Fruit fly (Drosophila melanogaster) whole organism, larva: ENCODE results near the gene Sap30.

Experiments
- noc ChIP-seq: fragments of 200-800 bp; sonication (Bioruptor generic); optimal IDR thresholded peaks from 3 replicates; lab custom pipeline; 2019; ENCODE audit warnings: missing biosample characterization, mild to moderate bottlenecking, missing genetic modification characterization, moderate library complexity

Sap30 gene

dm6 chrX:16765809-16766208, 21.3 kb upstream of the Sap30 start:
- TF ChIP-seq noc (tag; lab: Kevin White, UChicago), result no peak

- TF ChIP-seq noc (tag; lab: Kevin White, UChicago), result no peak
These were observed 20.1 kb upstream of the Sap30 start for dm6 chrX:16766868-16767431.

- no peak for TF ChIP-seq noc (tag; lab: Kevin White, UChicago)
These were observed 18.3 kb upstream of the Sap30 start for dm6 chrX:16768770-16769169.

- no peak for TF ChIP-seq noc (tag; lab: Kevin White, UChicago)
These were observed 13.9 kb upstream of the Sap30 start for dm6 chrX:16772882-16773827.

- no peak for TF ChIP-seq noc (tag; lab: Kevin White, UChicago)
These were observed 12.7 kb upstream of the Sap30 start for dm6 chrX:16774201-16775061.

- TF ChIP-seq noc (tag; lab: Kevin White, UChicago), result no peak
These were observed 12.0 kb upstream of the Sap30 start for dm6 chrX:16775083-16775482.

- peak; percentile 4 for TF ChIP-seq noc (tag; lab: Kevin White, UChicago)
These were observed 8.9 kb upstream of the Sap30 start for dm6 chrX:16778138-16778672.

- no peak for TF ChIP-seq noc (tag; lab: Kevin White, UChicago)
These were observed 6.8 kb upstream of the Sap30 start for dm6 chrX:16780244-16780643.

- TF ChIP-seq noc (tag; lab: Kevin White, UChicago), result peak; percentile 33
These were observed 6.0 kb upstream of the Sap30 start for dm6 chrX:16781055-16781454.

- peak; percentile 46 for TF ChIP-seq noc (tag; lab: Kevin White, UChicago)
These were observed 4.7 kb upstream of the Sap30 start for dm6 chrX:16782175-16782916.

- no peak for TF ChIP-seq noc (tag; lab: Kevin White, UChicago)
These were observed 3.9 kb upstream of the Sap30 start, which contains the start of gene if for dm6 chrX:16783141-16783715. if (minus strand) TSS chrX:16783434.

dm6 chrX:16783743-16784142, 3.3 kb upstream of the Sap30 start, which contains the start of gene mRpL22:
mRpL22 (plus strand) TSS chrX:16783933.
- TF ChIP-seq noc (tag; lab: Kevin White, UChicago), result no peak

- peak; percentile 9 for TF ChIP-seq noc (tag; lab: Kevin White, UChicago)
These were observed 375 bp downstream of the Sap30 start for dm6 chrX:16787416-16787900.

- TF ChIP-seq noc (tag; lab: Kevin White, UChicago), result no peak
These were observed 4.0 kb downstream of the Sap30 start, which contains the start of gene Rrp45 for dm6 chrX:16791058-16791457. Rrp45 (minus strand) TSS chrX:16791266.
